Worm (Caenorhabditis elegans) whole organism, late embryonic: Measurements from ENCODE around the gene clec-144.
A peak's percentile ranks its signal among the peaks of the same experiment; 100 is the strongest.

Experiments used
- C08G9.2 ChIP-seq: sonication (generic microtip); optimal IDR thresholded peaks from 2 replicates; lab custom pipeline; 2016; ENCODE audit warnings: mild to moderate bottlenecking, missing genetic modification characterization, moderate library complexity, missing compliant biosample characterization
- F13H6.1 ChIP-seq: sonication (generic microtip); optimal IDR thresholded peaks from 2 replicates; lab custom pipeline; 2016; ENCODE audit warnings: missing genetic modification characterization, missing compliant biosample characterization
- T23F11.4 ChIP-seq: fragments of 200-800 bp; sonication (Bioruptor generic); optimal IDR thresholded peaks from 2 replicates; lab custom pipeline; 2018; ENCODE audit warnings: mild to moderate bottlenecking, missing genetic modification characterization, missing compliant biosample characterization
- Y22D7AL.16 ChIP-seq: sonication (generic microtip); optimal IDR thresholded peaks from 2 replicates; lab custom pipeline; 2016; ENCODE audit warnings: missing genetic modification characterization, missing compliant biosample characterization
- ahr-1 ChIP-seq: sonication (generic microtip); optimal IDR thresholded peaks from 2 replicates; lab custom pipeline; 2016; ENCODE audit warnings: missing genetic modification characterization, missing compliant biosample characterization
- ama-1 ChIP-seq: fragments of 150-350 bp; optimal IDR thresholded peaks from 2 replicates; lab custom pipeline; 2014
- ceh-19 ChIP-seq: fragments of 200-800 bp; sonication (Bioruptor generic); optimal IDR thresholded peaks from 2 replicates; lab custom pipeline; 2018; ENCODE audit warnings: mild to moderate bottlenecking, missing genetic modification characterization, missing compliant biosample characterization
- ceh-2 ChIP-seq: sonication (generic microtip); optimal IDR thresholded peaks from 2 replicates; lab custom pipeline; 2016; ENCODE audit warnings: missing genotype, missing genetic modification characterization, missing compliant biosample characterization
- ceh-22 ChIP-seq: sonication (generic microtip); optimal IDR thresholded peaks from 2 replicates; lab custom pipeline; 2017; ENCODE audit warnings: missing biosample characterization, missing genetic modification characterization
- ceh-24 ChIP-seq: sonication (generic microtip); optimal IDR thresholded peaks from 2 replicates; lab custom pipeline; 2016; ENCODE audit warnings: mild to moderate bottlenecking, missing genetic modification characterization, missing compliant biosample characterization
- ceh-30 ChIP-seq: fragments of 150-350 bp; optimal IDR thresholded peaks from 2 replicates; lab custom pipeline; 2014; ENCODE audit warnings: missing biosample characterization, missing genetic modification characterization
- ceh-31 ChIP-seq: sonication (generic microtip); optimal IDR thresholded peaks from 2 replicates; lab custom pipeline; 2016; ENCODE audit warnings: missing genetic modification characterization, missing compliant biosample characterization
- ceh-34 ChIP-seq: sonication (generic microtip); optimal IDR thresholded peaks from 2 replicates; lab custom pipeline; 2016; ENCODE audit warnings: mild to moderate bottlenecking, missing genetic modification characterization, missing compliant biosample characterization
- ceh-45 ChIP-seq: fragments of 200-800 bp; sonication (Bioruptor generic); IDR thresholded peaks from 2 replicates; pipeline ENCODE4 v1.3.6; 2022; ENCODE audit warnings: missing genetic modification reagents, missing genetic modification characterization, missing compliant biosample characterization
- ceh-48 ChIP-seq: sonication (generic microtip); optimal IDR thresholded peaks from 2 replicates; lab custom pipeline; 2016; ENCODE audit warnings: missing genetic modification characterization, inconsistent platforms, missing compliant biosample characterization
- ceh-6 ChIP-seq: fragments of 200-800 bp; sonication (Bioruptor generic); optimal IDR thresholded peaks from 2 replicates; lab custom pipeline; 2018; ENCODE audit warnings: mild to moderate bottlenecking, missing genetic modification characterization, missing compliant biosample characterization
- ceh-9 ChIP-seq: sonication (generic microtip); optimal IDR thresholded peaks from 2 replicates; lab custom pipeline; 2016; ENCODE audit warnings: mild to moderate bottlenecking, missing genetic modification characterization, inconsistent platforms, missing compliant biosample characterization
- che-1 ChIP-seq: sonication (generic microtip); optimal IDR thresholded peaks from 2 replicates; lab custom pipeline; 2016; ENCODE audit warnings: mild to moderate bottlenecking, missing genetic modification characterization, missing compliant biosample characterization
- elt-2 ChIP-seq: sonication (generic microtip); optimal IDR thresholded peaks from 2 replicates; lab custom pipeline; 2016; ENCODE audit warnings: missing genetic modification reagents, missing genetic modification characterization, missing compliant biosample characterization
- elt-4 ChIP-seq: sonication (generic microtip); optimal IDR thresholded peaks from 2 replicates; lab custom pipeline; 2016; ENCODE audit warnings: missing genetic modification characterization, missing compliant biosample characterization
- ets-4 ChIP-seq: sonication (generic microtip); optimal IDR thresholded peaks from 2 replicates; lab custom pipeline; 2016; ENCODE audit warnings: missing genetic modification characterization, missing compliant biosample characterization
- fax-1 ChIP-seq: sonication (generic microtip); optimal IDR thresholded peaks from 2 replicates; lab custom pipeline; 2016; ENCODE audit warnings: missing genotype, missing genetic modification characterization, missing compliant biosample characterization
- fkh-10 ChIP-seq: fragments of 150-350 bp; optimal IDR thresholded peaks from 2 replicates; lab custom pipeline; 2014; ENCODE audit warnings: missing biosample characterization, missing genetic modification reagents, missing genetic modification characterization
- fkh-6 ChIP-seq: sonication (generic microtip); optimal IDR thresholded peaks from 2 replicates; lab custom pipeline; 2016; ENCODE audit warnings: missing genetic modification characterization, missing compliant biosample characterization
- hlh-13 ChIP-seq: fragments of 200-800 bp; sonication (Bioruptor generic); optimal IDR thresholded peaks from 2 replicates; lab custom pipeline; 2018; ENCODE audit warnings: mild to moderate bottlenecking, missing genetic modification characterization, missing compliant biosample characterization
- hlh-15 ChIP-seq: sonication (generic microtip); optimal IDR thresholded peaks from 2 replicates; lab custom pipeline; 2016; ENCODE audit warnings: missing genetic modification characterization, missing compliant biosample characterization
- hlh-30 ChIP-seq: sonication (generic microtip); optimal IDR thresholded peaks from 2 replicates; lab custom pipeline; 2017; ENCODE audit warnings: antibody characterized with exemption, missing genetic modification characterization, missing compliant biosample characterization; ENCODE audit not compliant: insufficient read depth
- hlh-6 ChIP-seq: sonication (generic microtip); optimal IDR thresholded peaks from 2 replicates; lab custom pipeline; 2016; ENCODE audit warnings: missing genotype, missing genetic modification characterization, missing compliant biosample characterization
- hlh-8 ChIP-seq: sonication (generic microtip); optimal IDR thresholded peaks from 2 replicates; lab custom pipeline; 2016; ENCODE audit warnings: missing genotype, missing genetic modification characterization, missing compliant biosample characterization
- lin-11 ChIP-seq: fragments of 200-800 bp; sonication (Bioruptor generic); optimal IDR thresholded peaks from 2 replicates; lab custom pipeline; 2018; ENCODE audit warnings: mild to moderate bottlenecking, missing genetic modification characterization, missing compliant biosample characterization
- madf-2 ChIP-seq: sonication (generic microtip); optimal IDR thresholded peaks from 2 replicates; lab custom pipeline; 2017; ENCODE audit warnings: missing genetic modification characterization, missing compliant biosample characterization
- nfya-1 ChIP-seq: sonication (generic microtip); optimal IDR thresholded peaks from 2 replicates; lab custom pipeline; 2017; ENCODE audit warnings: missing genetic modification characterization, mild to moderate bottlenecking, missing compliant biosample characterization, antibody characterized with exemption, moderate library complexity
- nhr-11 ChIP-seq: fragments of 150-350 bp; optimal IDR thresholded peaks from 2 replicates; lab custom pipeline; 2014; ENCODE audit warnings: missing biosample characterization, missing genetic modification characterization
- odd-2 ChIP-seq: sonication (generic microtip); optimal IDR thresholded peaks from 2 replicates; lab custom pipeline; 2017; ENCODE audit warnings: antibody characterized with exemption, mild to moderate bottlenecking, missing genetic modification characterization, missing compliant biosample characterization
- pat-9 ChIP-seq: fragments of 200-800 bp; sonication (Bioruptor generic); optimal IDR thresholded peaks from 2 replicates; lab custom pipeline; 2018; ENCODE audit warnings: mild to moderate bottlenecking, missing genetic modification characterization, moderate library complexity, missing compliant biosample characterization
- pax-1 ChIP-seq: fragments of 150-350 bp; optimal IDR thresholded peaks from 2 replicates; lab custom pipeline; 2014; ENCODE audit warnings: missing biosample characterization, missing genetic modification characterization
- pha-2 ChIP-seq: sonication (generic microtip); optimal IDR thresholded peaks from 2 replicates; lab custom pipeline; 2017; ENCODE audit warnings: mild to moderate bottlenecking, missing genetic modification characterization, missing compliant biosample characterization
- pha-4 ChIP-seq: fragments of 150-350 bp; optimal IDR thresholded peaks from 2 replicates; lab custom pipeline; 2018; ENCODE audit warnings: missing biosample characterization, missing genetic modification reagents, missing genetic modification characterization
- ref-2 ChIP-seq: sonication (generic microtip); optimal IDR thresholded peaks from 2 replicates; lab custom pipeline; 2016; ENCODE audit warnings: missing genetic modification characterization, missing compliant biosample characterization
- sox-2 ChIP-seq: fragments of 200-800 bp; sonication (Bioruptor generic); IDR thresholded peaks from 2 replicates; pipeline ENCODE4 v1.3.6; 2022; ENCODE audit warnings: missing genetic modification reagents, missing genetic modification characterization, missing compliant biosample characterization
- sox-4 ChIP-seq: sonication (generic microtip); optimal IDR thresholded peaks from 2 replicates; lab custom pipeline; 2017; ENCODE audit warnings: mild to moderate bottlenecking, missing genetic modification characterization, inconsistent platforms, missing compliant biosample characterization
- syd-9 ChIP-seq: sonication (generic microtip); optimal IDR thresholded peaks from 2 replicates; lab custom pipeline; 2016; ENCODE audit warnings: mild to moderate bottlenecking, missing genetic modification characterization, moderate library complexity, missing compliant biosample characterization
- unc-42 ChIP-seq: sonication (generic microtip); optimal IDR thresholded peaks from 2 replicates; lab custom pipeline; 2016; ENCODE audit warnings: missing genotype, missing genetic modification characterization, missing compliant biosample characterization
- unc-86 ChIP-seq: sonication (generic microtip); optimal IDR thresholded peaks from 2 replicates; lab custom pipeline; 2016; ENCODE audit warnings: missing genetic modification characterization, missing compliant biosample characterization

clec-144 gene

DNA sequence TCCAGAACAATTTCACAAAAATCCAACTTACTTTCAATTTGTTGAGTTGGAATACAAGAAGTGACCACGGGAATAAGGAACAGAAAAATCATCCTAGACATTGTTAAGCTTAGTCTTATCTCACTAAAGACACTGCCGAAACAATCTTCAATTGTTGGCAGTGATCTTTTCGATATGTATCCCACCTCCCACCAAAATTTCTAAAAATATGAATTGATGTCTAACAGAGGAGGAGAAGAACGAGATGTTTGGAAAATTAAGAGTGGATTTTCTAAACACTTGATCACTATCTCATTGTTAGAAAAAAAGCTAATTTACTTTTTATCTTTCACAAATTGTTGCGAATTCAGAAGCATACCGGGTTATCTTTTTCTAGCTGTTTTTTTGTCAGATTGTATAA is at the start of gene clec-144:
Gene clec-144 (minus strand): TSS at position 101 of the 400 bp plus-strand sequence.
- TF ChIP-seq ceh-6 (no peak), unc-86 (no peak), ahr-1 (tag; lab: Kevin White, UChicago) (no peak), nfya-1 (tag; lab: Kevin White, UChicago) (no peak), ceh-24 (tag; lab: Kevin White, UChicago) (no peak), hlh-15 (tag; lab: Kevin White, UChicago) (no peak), F13H6.1 (tag; lab: Kevin White, UChicago) (no peak), Y22D7AL.16 (no peak), ceh-45 (GFP tag; lab: Robert Waterston, UW) (no peak), pat-9 (tag; lab: Kevin White, UChicago) (no peak)

DNA sequence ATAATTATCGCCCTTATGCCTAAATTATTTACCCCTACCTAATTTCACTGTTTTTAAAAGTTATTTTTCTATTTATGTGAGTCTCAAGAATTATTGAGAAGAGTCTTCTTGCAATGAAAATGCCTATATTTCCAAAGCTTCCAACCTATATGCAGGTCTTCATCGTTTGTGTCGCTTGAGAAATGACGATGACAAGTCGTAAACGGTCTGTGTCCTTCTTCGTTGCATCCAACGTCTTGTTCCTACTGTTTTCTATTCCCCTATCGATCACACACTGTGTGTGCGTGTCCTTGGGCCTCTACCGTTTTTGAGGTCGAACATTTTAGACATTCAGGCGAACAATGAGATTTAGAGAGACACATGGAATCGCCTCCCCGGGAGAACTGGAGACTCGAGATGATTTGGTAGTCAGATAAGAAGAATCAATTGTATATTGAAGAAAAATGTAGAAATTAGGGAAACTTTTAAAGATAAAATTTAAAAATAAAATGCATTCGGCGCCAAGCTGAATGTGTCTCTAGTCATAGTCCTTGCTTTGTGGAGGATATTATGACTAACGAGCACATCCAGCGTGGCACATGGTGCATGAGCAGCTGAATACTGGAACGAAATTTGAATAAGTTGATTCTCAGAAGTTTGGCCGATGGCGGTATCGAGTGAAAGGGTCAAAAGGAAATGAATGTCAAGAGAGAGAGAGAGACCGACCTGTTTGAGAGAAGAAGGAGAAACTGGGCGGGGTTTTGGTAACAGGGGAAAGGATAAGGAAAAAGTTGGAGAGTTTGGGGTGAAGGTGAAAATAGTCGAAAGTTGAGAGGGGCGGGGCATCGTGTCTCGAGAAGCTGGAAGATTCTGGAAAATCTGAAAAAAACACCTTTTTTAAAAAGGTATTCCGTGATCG is 48.3 kb upstream of the clec-144 start:
- peak; percentile 0 for TF ChIP-seq elt-2 (tag; lab: Kevin White, UChicago)
- no peak for TF ChIP-seq ceh-34 (tag; lab: Kevin White, UChicago)
- no peak for TF ChIP-seq ceh-48
- TF ChIP-seq syd-9 = no peak

ce11 chrII:11879784-11880183 is 47.4 kb upstream of the clec-144 start:
- TF ChIP-seq hlh-8 (tag; lab: Kevin White, UChicago) = no peak

DNA sequence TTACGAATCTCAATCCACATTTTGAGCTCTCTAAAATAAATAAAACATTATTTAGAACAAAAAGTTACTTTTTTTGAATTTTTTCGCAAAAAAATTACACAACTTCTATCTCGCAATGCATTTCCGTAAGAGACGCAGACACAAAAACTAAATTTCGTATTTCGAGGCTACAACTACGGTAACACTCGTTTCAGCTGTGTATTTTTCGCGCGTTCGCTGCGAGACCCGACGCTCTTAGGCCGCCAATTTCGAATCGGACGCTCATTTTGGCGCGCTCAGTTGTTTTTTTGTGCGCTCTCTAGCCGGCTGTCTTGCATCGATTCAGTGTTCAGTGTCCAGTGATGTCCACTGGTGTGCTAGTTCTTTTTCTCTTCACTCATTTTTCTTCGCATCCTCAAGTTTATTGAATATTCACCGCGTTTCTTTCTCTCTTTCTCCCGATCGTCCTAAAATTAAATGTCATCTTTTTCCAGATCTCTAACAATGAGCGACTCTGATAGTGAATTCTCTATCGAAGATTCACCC is 42.4 kb upstream of the clec-144 start, which contains the start of the genes npp-3 and top-2:
Gene npp-3 (minus strand): TSS at position 115 of the 525 bp plus-strand sequence.
Gene top-2 (plus strand): TSS at position 475 of the 525 bp plus-strand sequence.
- TF ChIP-seq nfya-1 (tag; lab: Kevin White, UChicago) = peak; percentile 96
- peak; percentile 76 for TF ChIP-seq unc-42 (tag; lab: Kevin White, UChicago)
- no peak for TF ChIP-seq pat-9 (tag; lab: Kevin White, UChicago)
- no peak for TF ChIP-seq pha-4 (tag; lab: Kevin White, UChicago)
- TF ChIP-seq fkh-6 = no peak
- TF ChIP-seq ceh-45 (GFP tag; lab: Robert Waterston, UW) = no peak
- TF ChIP-seq ceh-2 (tag; lab: Kevin White, UChicago) = no peak
- TF ChIP-seq elt-4 = no peak
- no peak for TF ChIP-seq ceh-30 (tag; lab: Kevin White, UChicago)
- no peak for TF ChIP-seq Y22D7AL.16
- TF ChIP-seq fkh-10 = no peak
- no peak for TF ChIP-seq C08G9.2 (tag; lab: Kevin White, UChicago)
- no peak for TF ChIP-seq odd-2 (tag; lab: Kevin White, UChicago)
- no peak for TF ChIP-seq elt-2 (tag; lab: Kevin White, UChicago)
- peak; percentile 62 for TF ChIP-seq ref-2 (tag; lab: Kevin White, UChicago)
- TF ChIP-seq madf-2 = no peak
- no peak for TF ChIP-seq ceh-19 (GFP tag; lab: Kevin White, UChicago)
- TF ChIP-seq sox-4 = no peak
- TF ChIP-seq ets-4 (tag; lab: Kevin White, UChicago) = no peak
- no peak for TF ChIP-seq T23F11.4 (GFP tag; lab: Kevin White, UChicago)
- no peak for TF ChIP-seq hlh-13 (GFP tag; lab: Kevin White, UChicago)
- TF ChIP-seq ceh-48 = no peak
- no peak for TF ChIP-seq pax-1 (tag; lab: Kevin White, UChicago)
- TF ChIP-seq hlh-6 (tag; lab: Kevin White, UChicago) = no peak
- peak; percentile 58 for TF ChIP-seq ceh-34 (tag; lab: Kevin White, UChicago)
- TF ChIP-seq ceh-6 = no peak
- TF ChIP-seq ceh-9 (tag; lab: Kevin White, UChicago) = no peak
- peak; percentile 51 for TF ChIP-seq hlh-30 (tag; lab: Kevin White, UChicago)
- no peak for TF ChIP-seq sox-2
- TF ChIP-seq ama-1 (lab: Kevin White, UChicago) = no peak
- TF ChIP-seq fax-1 (tag; lab: Kevin White, UChicago) = no peak
- TF ChIP-seq nhr-11 (tag; lab: Kevin White, UChicago) = no peak
- TF ChIP-seq ceh-22 (tag; lab: Kevin White, UChicago) = no peak
- TF ChIP-seq che-1 = no peak
- TF ChIP-seq pha-2 (tag; lab: Kevin White, UChicago) = no peak
- peak; percentile 74 for TF ChIP-seq ceh-31 (tag; lab: Kevin White, UChicago)
- TF ChIP-seq ceh-24 (tag; lab: Kevin White, UChicago) = no peak
- TF ChIP-seq unc-86 = no peak
- TF ChIP-seq lin-11 (tag; lab: Kevin White, UChicago) = no peak
